Worm (Caenorhabditis elegans): ENCODE data around the gene ubxn-6.

ubxn-6 gene

DNA sequence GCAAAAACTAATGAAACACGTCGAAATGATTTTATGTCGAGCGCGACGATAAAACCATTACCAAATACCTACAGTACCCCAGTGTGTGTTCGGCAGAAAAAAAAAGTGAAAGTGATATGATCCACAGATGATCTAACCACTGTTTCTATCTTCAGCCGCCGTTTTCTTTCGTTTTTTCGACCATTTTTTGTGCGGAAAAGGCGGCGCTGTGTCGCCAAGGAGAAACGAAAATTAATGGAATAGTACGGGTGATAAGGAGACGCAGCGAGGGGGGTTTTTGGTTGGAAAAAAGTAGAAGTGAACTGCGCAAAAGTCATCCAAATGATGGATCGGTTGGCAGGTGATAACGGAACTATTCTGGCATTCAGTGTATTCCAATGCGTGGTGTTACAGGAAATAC is 14.2 kb downstream of the ubxn-6 start:
- TF ChIP-seq zip-2 (tag; optimal IDR thresholded peaks at IDR 0.05), result no peak
- peak; percentile 29 for TF ChIP-seq nhr-48 (tag; optimal IDR thresholded peaks at IDR 0.05)
- TF ChIP-seq cey-2 (tag; optimal IDR thresholded peaks at IDR 0.05; ENCODE audit: borderline replicate concordance, insufficient read depth), result peak; percentile 48
- 0 out of 2 replicates have a peak, but pooled peaks have one; percentile 44 for TF ChIP-seq tra-1 (GFP tag; IDR thresholded peaks at IDR 0.05)
- TF ChIP-seq sdz-12 (GFP tag; optimal IDR thresholded peaks at IDR 0.05), result no peak
- TF ChIP-seq lim-7 (GFP tag; IDR thresholded peaks at IDR 0.05), result no peak
- TF ChIP-seq hlh-11 (tag; optimal IDR thresholded peaks at IDR 0.05), result peak; percentile 37
- peak; percentile 12 for TF ChIP-seq nhr-28 (tag; optimal IDR thresholded peaks at IDR 0.05)
- TF ChIP-seq mxl-3 (GFP tag; optimal IDR thresholded peaks at IDR 0.05), result peak; percentile 8

ce11 chrIV:4789445-4789844 is 19.9 kb downstream of the ubxn-6 start, which contains the start of gene R11E3.1:
R11E3.1 (plus strand) TSS chrIV:4789745.
- TF ChIP-seq unc-39 (tag; optimal IDR thresholded peaks at IDR 0.05) (no peak), nhr-42 (GFP tag; IDR thresholded peaks at IDR 0.05) (no peak), ces-1 (GFP tag; optimal IDR thresholded peaks at IDR 0.05) (no peak), snpc-4 (tag; optimal IDR thresholded peaks at IDR 0.05) (no peak), ceh-44 (GFP tag; IDR thresholded peaks at IDR 0.05) (no peak)

DNA sequence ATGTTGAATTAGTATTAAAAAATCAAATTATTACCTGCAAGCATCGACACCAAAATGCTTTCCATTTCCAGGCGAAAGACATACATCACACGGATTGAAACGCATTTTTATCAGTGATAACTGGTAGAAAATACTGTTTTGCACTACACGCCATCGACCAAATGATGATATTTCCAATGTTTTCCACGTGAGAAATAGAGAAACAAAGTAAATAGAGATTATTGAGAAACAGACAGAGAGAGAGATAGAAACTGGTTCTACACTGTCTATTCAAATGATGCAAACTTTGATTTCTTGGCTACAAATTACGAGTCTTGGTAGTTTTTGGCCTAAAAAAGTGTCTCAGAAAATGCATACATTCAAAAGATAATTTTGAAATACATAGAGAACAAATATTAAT is 21.0 kb downstream of the ubxn-6 start, which contains the start of gene nhr-104:
Gene nhr-104 (minus strand): TSS at position 361 of the 400 bp plus-strand sequence.
- peak; percentile 45 for TF ChIP-seq mep-1 (tag; optimal IDR thresholded peaks at IDR 0.05)
- no peak for TF ChIP-seq mdt-29 (GFP tag; IDR thresholded peaks at IDR 0.05)
- no peak for TF ChIP-seq T20F7.1 (GFP tag; optimal IDR thresholded peaks at IDR 0.05)
- TF ChIP-seq ceh-44 (GFP tag; IDR thresholded peaks at IDR 0.05), result no peak
- TF ChIP-seq zag-1 (tag; optimal IDR thresholded peaks at IDR 0.05), result no peak
- no peak for TF ChIP-seq aha-1 (tag)
- no peak for TF ChIP-seq snpc-1.2 (GFP tag; IDR thresholded peaks at IDR 0.05)
- no peak for TF ChIP-seq nhr-11 (tag; optimal IDR thresholded peaks at IDR 0.05)
- no peak for TF ChIP-seq ZK546.5 (tag; optimal IDR thresholded peaks at IDR 0.05)
- TF ChIP-seq egl-43 (GFP tag; IDR thresholded peaks at IDR 0.05), result no peak
- peak in 1 of 2 experiments; percentile 86 for TF ChIP-seq mdl-1 (tag; optimal IDR thresholded peaks at IDR 0.05)
- TF ChIP-seq Y105C5A.15 (GFP tag; IDR thresholded peaks at IDR 0.05), result no peak
- TF ChIP-seq dpl-1 (GFP tag; optimal IDR thresholded peaks at IDR 0.05), result no peak
- TF ChIP-seq D1046.2 (GFP tag; IDR thresholded peaks at IDR 0.05), result no peak
- TF ChIP-seq zip-2 (tag; optimal IDR thresholded peaks at IDR 0.05), result no peak
- no peak for TF ChIP-seq pqm-1 (tag; optimal IDR thresholded peaks at IDR 0.05)
- no peak for TF ChIP-seq F26F4.8 (GFP tag; conservative IDR thresholded peaks at IDR 0.05)
- no peak for TF ChIP-seq ctbp-1 (GFP tag; IDR thresholded peaks at IDR 0.05)
- no peak for TF ChIP-seq set-16 (GFP tag; IDR thresholded peaks at IDR 0.05)
- no peak for TF ChIP-seq fos-1 (tag; optimal IDR thresholded peaks at IDR 0.05)
- no peak for TF ChIP-seq ceh-82 (tag; optimal IDR thresholded peaks at IDR 0.05)
- TF ChIP-seq R02D3.7 (tag; optimal IDR thresholded peaks at IDR 0.05), result no peak
- no peak for TF ChIP-seq nhr-41 (GFP tag; IDR thresholded peaks at IDR 0.05)
- no peak for TF ChIP-seq nhr-237 (tag; optimal IDR thresholded peaks at IDR 0.05)
- TF ChIP-seq hlh-30 (tag; optimal IDR thresholded peaks at IDR 0.05; ENCODE audit: insufficient read depth), result peak; percentile 67
- TF ChIP-seq ztf-11 (tag; optimal IDR thresholded peaks at IDR 0.05), result no peak
- no peak for TF ChIP-seq skn-1 (tag; optimal IDR thresholded peaks at IDR 0.05)
- no peak for TF ChIP-seq nhr-10 (tag; optimal IDR thresholded peaks at IDR 0.05)
- no peak for TF ChIP-seq tra-1 (GFP tag; IDR thresholded peaks at IDR 0.05)
- peak in 1 of 2 experiments; percentile 33 for TF ChIP-seq hif-1 (tag; optimal IDR thresholded peaks at IDR 0.05)
- no peak for TF ChIP-seq egl-27 (tag; optimal IDR thresholded peaks at IDR 0.05)
- TF ChIP-seq aly-2 (tag; optimal IDR thresholded peaks at IDR 0.05), result no peak
- TF ChIP-seq lim-7 (GFP tag; IDR thresholded peaks at IDR 0.05), result no peak
- no peak for TF ChIP-seq lin-13 (GFP tag; optimal IDR thresholded peaks at IDR 0.05)
- TF ChIP-seq vab-7 (GFP tag; IDR thresholded peaks at IDR 0.05), result no peak
- TF ChIP-seq daf-16 (GFP tag; optimal IDR thresholded peaks at IDR 0.05), result no peak
- TF ChIP-seq daf-16 (tag; optimal IDR thresholded peaks at IDR 0.05), result peak; percentile 97
- TF ChIP-seq duxl-1 (tag; optimal IDR thresholded peaks at IDR 0.05; ENCODE audit: poor library complexity), result no peak
- TF ChIP-seq ceh-20 (GFP tag; IDR thresholded peaks at IDR 0.05), result no peak
- TF ChIP-seq arid-1 (GFP tag; conservative IDR thresholded peaks at IDR 0.05), result no peak

Measured in whole organism, L4 larva.